Worm (Caenorhabditis elegans) whole organism, young adult: ENCODE data around the gene rpn-3.

Experiments
- B0019.2 ChIP-seq: fragments of 200-800 bp; sonication (Bioruptor generic); conservative IDR thresholded peaks from 2 replicates; pipeline ENCODE4 v1.3.6; 2022; ENCODE audit warnings: missing genetic modification reagents, missing genetic modification characterization, missing compliant biosample characterization
- B0336.3 ChIP-seq: fragments of 200-800 bp; sonication (Bioruptor generic); IDR thresholded peaks from 2 replicates; pipeline ENCODE4 v1.3.6; 2022; ENCODE audit warnings: missing genetic modification characterization, missing compliant biosample characterization
- F22D6.2 ChIP-seq: sonication (generic microtip); optimal IDR thresholded peaks from 2 replicates; lab custom pipeline; 2016; ENCODE audit warnings: mild to moderate bottlenecking, missing genetic modification characterization, missing compliant biosample characterization
- F33H1.4 ChIP-seq: fragments of 200-800 bp; sonication (Bioruptor generic); IDR thresholded peaks from 2 replicates; pipeline ENCODE4 v1.3.6; 2022; ENCODE audit warnings: missing genetic modification reagents, missing genetic modification characterization, missing compliant biosample characterization
- F39B2.1 ChIP-seq: fragments of 200-800 bp; sonication (Bioruptor generic); IDR thresholded peaks from 2 replicates; pipeline ENCODE4 v1.3.6; 2022; ENCODE audit warnings: missing genetic modification reagents, missing genetic modification characterization, missing compliant biosample characterization
- F52B5.7 ChIP-seq: sonication (generic microtip); optimal IDR thresholded peaks from 2 replicates; lab custom pipeline; 2016; ENCODE audit warnings: mild to moderate bottlenecking, missing genetic modification characterization, missing compliant biosample characterization
- F57A8.1 ChIP-seq: fragments of 200-800 bp; sonication (Bioruptor generic); optimal IDR thresholded peaks from 2 replicates; lab custom pipeline; 2018; ENCODE audit warnings: mild to moderate bottlenecking, missing genetic modification characterization, moderate library complexity, missing compliant biosample characterization
- T26A5.8 ChIP-seq: sonication (generic microtip); optimal IDR thresholded peaks from 2 replicates; lab custom pipeline; 2016; ENCODE audit warnings: missing genetic modification characterization, missing compliant biosample characterization
- Y95B8A.8 ChIP-seq: fragments of 200-800 bp; sonication (Bioruptor generic); IDR thresholded peaks from 2 replicates; pipeline ENCODE4 v1.3.6; 2022; ENCODE audit warnings: missing genetic modification reagents, missing genetic modification characterization, missing compliant biosample characterization
- aptf-3 ChIP-seq: fragments of 200-800 bp; sonication (Bioruptor generic); IDR thresholded peaks from 2 replicates; pipeline ENCODE4 v1.3.6; 2022; ENCODE audit warnings: missing genetic modification characterization, missing compliant biosample characterization
- athp-1 ChIP-seq: sonication (generic microtip); optimal IDR thresholded peaks from 2 replicates; lab custom pipeline; 2017; ENCODE audit warnings: mild to moderate bottlenecking, missing genetic modification characterization, missing compliant biosample characterization
- attf-3 ChIP-seq: fragments of 200-800 bp; sonication (Bioruptor generic); conservative IDR thresholded peaks from 2 replicates; pipeline ENCODE4 v1.3.6; 2022; ENCODE audit warnings: missing genetic modification reagents, missing genetic modification characterization, missing compliant biosample characterization
- attf-5 ChIP-seq: fragments of 200-800 bp; sonication (Bioruptor generic); optimal IDR thresholded peaks from 2 replicates; lab custom pipeline; 2018; ENCODE audit warnings: mild to moderate bottlenecking, missing genetic modification characterization, missing compliant biosample characterization
- attf-6 ChIP-seq: fragments of 200-800 bp; sonication (Bioruptor generic); IDR thresholded peaks from 2 replicates; pipeline ENCODE4 v1.3.6; 2022; ENCODE audit warnings: missing genetic modification reagents, missing genetic modification characterization, missing compliant biosample characterization
- bed-1 ChIP-seq: fragments of 200-800 bp; sonication (Bioruptor generic); IDR thresholded peaks from 2 replicates; pipeline ENCODE4 v1.3.6; 2022; ENCODE audit warnings: missing genetic modification reagents, missing genetic modification characterization, missing compliant biosample characterization
- ceh-40 ChIP-seq: fragments of 200-800 bp; sonication (Bioruptor generic); IDR thresholded peaks from 2 replicates; pipeline ENCODE4 v1.3.6; 2022; ENCODE audit warnings: missing genetic modification characterization, missing compliant biosample characterization
- ceh-58 ChIP-seq: fragments of 200-800 bp; sonication (Bioruptor generic); IDR thresholded peaks from 2 replicates; pipeline ENCODE4 v1.3.6; 2022; ENCODE audit warnings: missing genetic modification characterization, missing compliant biosample characterization
- ceh-79 ChIP-seq: sonication (generic microtip); optimal IDR thresholded peaks from 2 replicates; lab custom pipeline; 2017; ENCODE audit warnings: mild to moderate bottlenecking, missing genetic modification characterization, missing compliant biosample characterization
- chd-7 ChIP-seq: sonication (generic microtip); optimal IDR thresholded peaks from 2 replicates; lab custom pipeline; 2016; ENCODE audit warnings: mild to moderate bottlenecking, missing genetic modification characterization, moderate library complexity, missing compliant biosample characterization
- die-1 ChIP-seq: sonication (generic microtip); optimal IDR thresholded peaks from 2 replicates; lab custom pipeline; 2016; ENCODE audit warnings: missing genotype, mild to moderate bottlenecking, missing genetic modification characterization, missing compliant biosample characterization
- dpl-1 ChIP-seq: fragments of 150-350 bp; optimal IDR thresholded peaks from 2 replicates; lab custom pipeline; 2014; ENCODE audit warnings: missing biosample characterization, missing genetic modification reagents, missing genetic modification characterization
- egl-18 ChIP-seq: fragments of 200-800 bp; sonication (Bioruptor generic); IDR thresholded peaks from 2 replicates; pipeline ENCODE4 v1.3.6; 2022; ENCODE audit warnings: missing genetic modification reagents, missing genetic modification characterization, missing compliant biosample characterization
- hmg-1.2 ChIP-seq: fragments of 200-800 bp; sonication (Bioruptor generic); IDR thresholded peaks from 2 replicates; pipeline ENCODE4 v1.3.6; 2022; ENCODE audit warnings: missing genetic modification reagents, missing genetic modification characterization, missing compliant biosample characterization
- hrde-1 ChIP-seq: sonication (generic microtip); optimal IDR thresholded peaks from 2 replicates; lab custom pipeline; 2016; ENCODE audit warnings: missing genetic modification characterization, mild to moderate bottlenecking, missing compliant biosample characterization, moderate library complexity, missing genotype, missing genetic modification reagents, borderline replicate concordance
- hsf-1 ChIP-seq: fragments of 200-800 bp; sonication (Bioruptor generic); IDR thresholded peaks from 2 replicates; pipeline ENCODE4 v1.3.6; 2022; ENCODE audit warnings: missing genetic modification reagents, missing genetic modification characterization, missing compliant biosample characterization
- lag-1 ChIP-seq: fragments of 200-800 bp; sonication (Bioruptor generic); IDR thresholded peaks from 2 replicates; pipeline ENCODE4 v1.3.6; 2022; ENCODE audit warnings: missing genetic modification reagents, missing genetic modification characterization, missing compliant biosample characterization
- lin-40 ChIP-seq: sonication (generic microtip); optimal IDR thresholded peaks from 2 replicates; lab custom pipeline; 2016; ENCODE audit warnings: missing genetic modification characterization, mild to moderate bottlenecking, missing compliant biosample characterization, missing genotype, missing genetic modification reagents
- lir-1 ChIP-seq: fragments of 200-800 bp; sonication (Bioruptor generic); conservative IDR thresholded peaks from 2 replicates; pipeline ENCODE4 v1.3.6; 2022; ENCODE audit warnings: missing genetic modification reagents, missing genetic modification characterization, missing compliant biosample characterization
- lsy-27 ChIP-seq: sonication (generic microtip); optimal IDR thresholded peaks from 2 replicates; lab custom pipeline; 2017; ENCODE audit warnings: missing genetic modification characterization, mild to moderate bottlenecking, missing compliant biosample characterization, antibody characterized with exemption, missing genotype, borderline replicate concordance; ENCODE audit not compliant: insufficient read depth
- madf-3 ChIP-seq: fragments of 200-800 bp; sonication (Bioruptor generic); IDR thresholded peaks from 2 replicates; pipeline ENCODE4 v1.3.6; 2022; ENCODE audit warnings: missing genetic modification reagents, missing genetic modification characterization, missing compliant biosample characterization
- mel-28 ChIP-seq: sonication (generic microtip); optimal IDR thresholded peaks from 2 replicates; lab custom pipeline; 2016; ENCODE audit warnings: borderline replicate concordance, mild to moderate bottlenecking, missing genetic modification characterization, missing compliant biosample characterization
- nfyb-1 ChIP-seq: fragments of 200-800 bp; sonication (Bioruptor generic); IDR thresholded peaks from 2 replicates; pipeline ENCODE4 v1.3.6; 2022; ENCODE audit warnings: missing genetic modification reagents, missing genetic modification characterization, missing compliant biosample characterization
- pbrm-1 ChIP-seq: fragments of 200-800 bp; sonication (Bioruptor generic); IDR thresholded peaks from 2 replicates; pipeline ENCODE4 v1.3.6; 2022; ENCODE audit warnings: missing genetic modification reagents, missing genetic modification characterization, missing compliant biosample characterization
- rec-8 ChIP-seq, 2 experiments: sonication (generic microtip); optimal IDR thresholded peaks; 2 replicates each; lab custom pipeline; 2016; ENCODE audit warnings: mild to moderate bottlenecking in 2 of 2, missing genetic modification characterization in 2 of 2, missing genetic modification reagents in 2 of 2, missing genotype in 2 of 2, missing biosample characterization in 1 of 2, missing compliant biosample characterization in 1 of 2, moderate library complexity in 1 of 2
- snpc-1.1 ChIP-seq: sonication (generic microtip); optimal IDR thresholded peaks from 2 replicates; lab custom pipeline; 2017; ENCODE audit warnings: missing genetic modification characterization, mild to moderate bottlenecking, missing compliant biosample characterization, antibody characterized with exemption, moderate library complexity, missing genotype, missing genetic modification reagents; ENCODE audit not compliant: insufficient read depth
- snpc-4 ChIP-seq, 5 experiments: fragments of 150-350 bp in 1 of 5; sonication (generic microtip) in 4 of 5; optimal IDR thresholded peaks; 2 replicates each; lab custom pipeline; 2014 to 2018; ENCODE audit warnings: missing genetic modification characterization in 5 of 5, missing biosample characterization in 3 of 5, antibody characterized with exemption in 2 of 5, mild to moderate bottlenecking in 2 of 5, missing compliant biosample characterization in 2 of 5, missing genotype in 2 of 5, moderate library complexity in 2 of 5, missing genetic modification reagents in 1 of 5
- somi-1 ChIP-seq: fragments of 200-800 bp; sonication (Bioruptor generic); optimal IDR thresholded peaks from 2 replicates; lab custom pipeline; 2018; ENCODE audit warnings: mild to moderate bottlenecking, missing genetic modification characterization, missing compliant biosample characterization
- unc-130 ChIP-seq: sonication (generic microtip); optimal IDR thresholded peaks from 2 replicates; lab custom pipeline; 2016; ENCODE audit warnings: missing genetic modification reagents, missing genetic modification characterization, missing compliant biosample characterization
- ztf-25 ChIP-seq: fragments of 200-800 bp; sonication (Bioruptor generic); IDR thresholded peaks from 2 replicates; pipeline ENCODE4 v1.3.6; 2022; ENCODE audit warnings: missing genetic modification reagents, missing genetic modification characterization, missing compliant biosample characterization

rpn-3 gene

DNA sequence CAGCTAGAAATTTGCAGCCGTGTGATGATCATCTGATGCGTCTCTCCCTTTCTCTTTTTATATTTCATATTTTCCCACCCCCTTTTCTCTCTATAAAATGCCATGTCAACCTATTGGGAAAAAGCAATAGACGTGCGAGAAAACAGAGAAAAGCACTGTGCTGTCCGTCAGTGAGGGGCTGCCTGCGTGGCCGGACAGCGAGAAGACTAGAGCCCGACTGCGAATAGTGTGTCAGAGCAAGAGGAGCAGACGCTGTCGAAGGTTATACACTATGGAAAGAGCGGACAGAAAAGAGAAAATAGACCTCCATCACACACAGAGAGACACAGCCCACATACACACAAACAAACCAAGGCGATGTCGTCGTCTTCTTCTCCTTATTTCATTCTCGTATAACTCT lies 22.1 kb upstream of the rpn-3 start (continued):
- TF ChIP-seq attf-3 (GFP tag; lab: Robert Waterston, UW) (peak; percentile 47; the same call in 1 of the 2 replicates), madf-3 (GFP tag; lab: Robert Waterston, UW) (no peak), F39B2.1 (GFP tag; lab: Robert Waterston, UW) (0 out of 2 replicates have a peak, but pooled peaks have one; percentile 50), snpc-4 (GFP tag; optimal IDR thresholded peaks at IDR 0.05; lab: Kevin White, UChicago) (no peak), snpc-4 (tag; optimal IDR thresholded peaks at IDR 0.05; lab: Kevin White, UChicago) (peak; percentile 22 to 64 (median 59)), T26A5.8 (tag; lab: Kevin White, UChicago) (no peak), B0336.3 (peak; percentile 85), egl-18 (GFP tag; lab: Robert Waterston, UW) (no peak), nfyb-1 (GFP tag; lab: Robert Waterston, UW) (peak; percentile 87), F52B5.7 (no peak), lag-1 (GFP tag; lab: Robert Waterston, UW) (no peak), hmg-1.2 (GFP tag; lab: Robert Waterston, UW) (peak; percentile 86), dpl-1 (no peak), ceh-58 (GFP tag; lab: Robert Waterston, UW) (no peak), rec-8 (tag; optimal IDR thresholded peaks at IDR 0.05; lab: Kevin White, UChicago) (no peak), F22D6.2 (tag; lab: Kevin White, UChicago) (peak; percentile 35), attf-5 (GFP tag; lab: Kevin White, UChicago) (peak; percentile 84), pbrm-1 (0 out of 2 replicates have a peak, but pooled peaks have one; percentile 16), somi-1 (GFP tag; lab: Kevin White, UChicago) (peak; percentile 32), die-1 (tag; lab: Kevin White, UChicago) (peak; percentile 25), ceh-79 (tag; lab: Kevin White, UChicago) (no peak), ztf-25 (GFP tag; lab: Robert Waterston, UW) (no peak), hrde-1 (tag; lab: Kevin White, UChicago) (no peak), bed-1 (no peak), lir-1 (GFP tag; lab: Robert Waterston, UW) (0 out of 2 replicates have a peak, but pooled peaks have one; percentile 9), B0019.2 (GFP tag; lab: Robert Waterston, UW) (no peak), Y95B8A.8 (no peak), aptf-3 (GFP tag; lab: Robert Waterston, UW) (no peak), ceh-40 (GFP tag; lab: Robert Waterston, UW) (no peak), unc-130 (no peak), hsf-1 (no peak), mel-28 (tag; lab: Kevin White, UChicago) (no peak), F33H1.4 (GFP tag; lab: Robert Waterston, UW) (no peak), attf-6 (no peak), snpc-1.1 (tag; lab: Kevin White, UChicago) (peak; percentile 27), chd-7 (tag; lab: Kevin White, UChicago) (peak; percentile 20), lin-40 (tag; lab: Kevin White, UChicago) (peak; percentile 74), athp-1 (tag; lab: Kevin White, UChicago) (no peak), F57A8.1 (GFP tag; lab: Kevin White, UChicago) (no peak), lsy-27 (tag; lab: Kevin White, UChicago) (no peak)
